Fruit fly (Drosophila melanogaster) whole organism: ENCODE data around the gene CG7252.

Source experiments
- CG8478 ChIP-seq: fragments of >200 bp; optimal IDR thresholded peaks from 2 replicates; lab custom pipeline; 2018; ENCODE audit warnings: inconsistent platforms
- pan ChIP-seq: fragments of >200 bp; optimal IDR thresholded peaks from 2 replicates; lab custom pipeline; 2017

dm6 chr3L:11944752-11945151 lies 2.7 kb upstream of the CG7252 start, which contains the start of gene CG5883:
- TF ChIP-seq pan (lab: Kevin White, UChicago) (no peak), CG8478 (lab: Kevin White, UChicago) (no peak)
